Worm (Caenorhabditis elegans) whole organism, L4 larva: ENCODE data around the gene ssr-2.

Experiments
- daf-16 ChIP-seq, 3 experiments: sonication (generic microtip); optimal IDR thresholded peaks; 2 replicates each; lab custom pipeline; 2016 to 2017; ENCODE audit warnings: missing genetic modification characterization in 3 of 3, missing genetic modification reagents in 3 of 3, mild to moderate bottlenecking in 2 of 3, missing compliant biosample characterization in 2 of 3, missing biosample characterization in 1 of 3, moderate library complexity in 1 of 3
- fos-1 ChIP-seq: fragments of 150-350 bp; optimal IDR thresholded peaks from 2 replicates; lab custom pipeline; 2014; ENCODE audit warnings: missing biosample characterization, missing genetic modification characterization
- nhr-11 ChIP-seq: fragments of 150-350 bp; optimal IDR thresholded peaks from 2 replicates; lab custom pipeline; 2014; ENCODE audit warnings: missing biosample characterization, missing genetic modification characterization
- nhr-237 ChIP-seq: sonication (generic microtip); optimal IDR thresholded peaks from 2 replicates; lab custom pipeline; 2017; ENCODE audit warnings: missing biosample characterization, missing genetic modification characterization
- nhr-48 ChIP-seq: sonication (generic microtip); optimal IDR thresholded peaks from 2 replicates; lab custom pipeline; 2016; ENCODE audit warnings: mild to moderate bottlenecking, missing genetic modification characterization, missing compliant biosample characterization
- nhr-76 ChIP-seq: fragments of 150-350 bp; optimal IDR thresholded peaks from 2 replicates; lab custom pipeline; 2014; ENCODE audit warnings: missing biosample characterization, missing genetic modification characterization
- pha-4 ChIP-seq, 2 experiments: fragments of 150-350 bp in 1 of 2; fragments of 200-800 bp in 1 of 2; sonication (Bioruptor generic) in 1 of 2; IDR thresholded peaks in 1 of 2; optimal IDR thresholded peaks in 1 of 2; 2 replicates each; pipeline versions ENCODE4 v1.3.6 to Lab custom; 2014 to 2022; ENCODE audit warnings: missing genetic modification characterization in 2 of 2, missing genetic modification reagents in 2 of 2, missing biosample characterization in 1 of 2, missing compliant biosample characterization in 1 of 2

- TF ChIP-seq nhr-48 (tag; lab: Kevin White, UChicago) (peak; percentile 77), nhr-237 (tag; lab: Kevin White, UChicago) (no peak), fos-1 (tag; lab: Kevin White, UChicago) (no peak), pha-4 (GFP tag; IDR thresholded peaks at IDR 0.05; lab: Robert Waterston, UW) (peak; percentile 85), pha-4 (tag; optimal IDR thresholded peaks at IDR 0.05; lab: Kevin White, UChicago) (no peak), nhr-11 (peak; percentile 88), nhr-76 (tag; lab: Kevin White, UChicago) (no peak), daf-16 (GFP tag; optimal IDR thresholded peaks at IDR 0.05; lab: Kevin White, UChicago) (peak in 1 of 2 experiments; percentile 82), daf-16 (tag; optimal IDR thresholded peaks at IDR 0.05; lab: Kevin White, UChicago) (peak; percentile 80)
Observed at ce11 chrX:2809611-2810010, 17.9 kb downstream of the ssr-2 start, which contains the start of gene C14A11.9.
